Fruit fly (Drosophila melanogaster) whole organism, embryonic: ENCODE data around the gene DPCoAC.
A peak's percentile ranks its signal among the peaks of the same experiment; 100 is the strongest.

Experiments
- Atf-2 ChIP-seq: fragments of 200-800 bp; sonication (Bioruptor generic); optimal IDR thresholded peaks from 2 replicates; lab custom pipeline; 2016; ENCODE audit warnings: missing biosample characterization, missing genetic modification characterization
- B-H1 ChIP-seq: fragments of 200-800 bp; sonication (Bioruptor generic); IDR thresholded peaks from 3 replicates; pipeline ENCODE4 v1.3.6; 2022; ENCODE audit warnings: missing biosample characterization, missing genetic modification characterization
- Bgb ChIP-seq: fragments of 200-800 bp; sonication (Bioruptor generic); IDR thresholded peaks from 2 replicates; pipeline ENCODE4 v1.3.6; 2022; ENCODE audit warnings: missing biosample characterization, missing genetic modification characterization; ENCODE audit not compliant: partially characterized antibody
- BtbVII ChIP-seq: fragments of 200-800 bp; sonication (Bioruptor generic); optimal IDR thresholded peaks from 3 replicates; lab custom pipeline; 2017; ENCODE audit warnings: missing biosample characterization, mild to moderate bottlenecking, missing genetic modification characterization
- CG10267 ChIP-seq: fragments of 200-800 bp; sonication (Bioruptor generic); optimal IDR thresholded peaks from 2 replicates; lab custom pipeline; 2018; ENCODE audit warnings: missing biosample characterization, mild to moderate bottlenecking, missing genetic modification characterization, moderate library complexity
- CG10462 ChIP-seq: fragments of 200-800 bp; sonication (Bioruptor generic); optimal IDR thresholded peaks from 2 replicates; lab custom pipeline; 2016; ENCODE audit warnings: missing biosample characterization, missing genetic modification characterization
- CG10979 ChIP-seq: fragments of 200-800 bp; sonication (Bioruptor generic); optimal IDR thresholded peaks from 2 replicates; lab custom pipeline; 2018; ENCODE audit warnings: missing biosample characterization, mild to moderate bottlenecking, missing genetic modification characterization, moderate library complexity
- CG13287 ChIP-seq: fragments of 200-800 bp; sonication (Bioruptor generic); IDR thresholded peaks from 2 replicates; pipeline ENCODE4 v1.3.6; 2022; ENCODE audit warnings: missing biosample characterization, missing genetic modification characterization; ENCODE audit not compliant: partially characterized antibody
- CG13424 ChIP-seq: fragments of 200-800 bp; sonication (Bioruptor generic); optimal IDR thresholded peaks from 2 replicates; lab custom pipeline; 2019; ENCODE audit warnings: missing biosample characterization, mild to moderate bottlenecking, missing genetic modification characterization, moderate library complexity
- CG14860 ChIP-seq: fragments of 200-800 bp; sonication (Bioruptor generic); IDR thresholded peaks from 3 replicates; pipeline ENCODE4 v1.3.6; 2022; ENCODE audit warnings: missing biosample characterization, missing genetic modification characterization; ENCODE audit not compliant: partially characterized antibody
- CG15514 ChIP-seq: fragments of 200-800 bp; sonication (Bioruptor generic); optimal IDR thresholded peaks from 3 replicates; lab custom pipeline; 2017; ENCODE audit warnings: missing biosample characterization, missing genetic modification characterization, mild to moderate bottlenecking, moderate library complexity, missing genetic modification reagents
- CG17359 ChIP-seq: fragments of 200-800 bp; sonication (Bioruptor generic); optimal IDR thresholded peaks from 3 replicates; lab custom pipeline; 2018; ENCODE audit warnings: missing biosample characterization, mild to moderate bottlenecking, missing genetic modification characterization, moderate library complexity
- CG18476 ChIP-seq: fragments of 200-800 bp; sonication (Bioruptor generic); optimal IDR thresholded peaks from 2 replicates; lab custom pipeline; 2016; ENCODE audit warnings: missing biosample characterization, mild to moderate bottlenecking, missing genetic modification characterization
- CG2116 ChIP-seq: fragments of 200-800 bp; sonication (Bioruptor generic); optimal IDR thresholded peaks from 3 replicates; lab custom pipeline; 2018; ENCODE audit warnings: missing biosample characterization, mild to moderate bottlenecking, missing genetic modification characterization
- CG2202 ChIP-seq: fragments of 200-800 bp; sonication (Bioruptor generic); optimal IDR thresholded peaks from 2 replicates; lab custom pipeline; 2018; ENCODE audit warnings: missing biosample characterization, mild to moderate bottlenecking, missing genetic modification characterization
- CG34224 ChIP-seq: fragments of 200-800 bp; sonication (Bioruptor generic); IDR thresholded peaks from 3 replicates; pipeline ENCODE4 v1.3.6; 2022; ENCODE audit warnings: missing biosample characterization, missing genetic modification characterization; ENCODE audit not compliant: partially characterized antibody
- CG34376 ChIP-seq: fragments of 200-800 bp; sonication (Bioruptor generic); optimal IDR thresholded peaks from 2 replicates; lab custom pipeline; 2018; ENCODE audit warnings: missing biosample characterization, mild to moderate bottlenecking, missing genetic modification characterization
- CG6765 ChIP-seq: fragments of 200-800 bp; sonication (Bioruptor generic); optimal IDR thresholded peaks from 3 replicates; lab custom pipeline; 2017; ENCODE audit warnings: missing biosample characterization, mild to moderate bottlenecking, missing genetic modification characterization
- CG7987 ChIP-seq: fragments of 200-800 bp; sonication (Bioruptor generic); optimal IDR thresholded peaks from 2 replicates; lab custom pipeline; 2018; ENCODE audit warnings: missing biosample characterization, mild to moderate bottlenecking, missing genetic modification characterization, moderate library complexity
- Camta ChIP-seq: fragments of 200-800 bp; sonication (Bioruptor generic); optimal IDR thresholded peaks from 2 replicates; lab custom pipeline; 2016; ENCODE audit warnings: missing biosample characterization, missing genetic modification characterization
- Deaf1 ChIP-seq: fragments of 200-800 bp; optimal IDR thresholded peaks from 3 replicates; lab custom pipeline; 2019; ENCODE audit warnings: missing biosample characterization, mild to moderate bottlenecking, missing genetic modification characterization, moderate library complexity
- Dek ChIP-seq: fragments of 200-800 bp; sonication (Bioruptor generic); optimal IDR thresholded peaks from 3 replicates; lab custom pipeline; 2019; ENCODE audit warnings: missing biosample characterization, mild to moderate bottlenecking, missing genetic modification characterization, moderate library complexity
- Gsc ChIP-seq: fragments of 200-800 bp; sonication (Bioruptor generic); IDR thresholded peaks from 2 replicates; pipeline ENCODE4 v1.3.6; 2022; ENCODE audit warnings: missing biosample characterization, missing genetic modification characterization
- Hey ChIP-seq: fragments of 200-800 bp; sonication (Bioruptor generic); optimal IDR thresholded peaks from 3 replicates; lab custom pipeline; 2018; ENCODE audit warnings: missing biosample characterization, mild to moderate bottlenecking, missing genetic modification characterization
- HmgZ ChIP-seq: fragments of 200-800 bp; sonication (Bioruptor generic); optimal IDR thresholded peaks from 2 replicates; lab custom pipeline; 2018; ENCODE audit warnings: missing biosample characterization, mild to moderate bottlenecking, missing genetic modification characterization
- Kr ChIP-seq: fragments of 200-800 bp; sonication (Bioruptor generic); optimal IDR thresholded peaks from 2 replicates; lab custom pipeline; 2017; ENCODE audit warnings: missing biosample characterization, mild to moderate bottlenecking, missing genetic modification characterization
- Mrtf ChIP-seq: fragments of 200-800 bp; sonication (Bioruptor generic); IDR thresholded peaks from 3 replicates; pipeline ENCODE4 v1.3.6; 2022; ENCODE audit warnings: missing biosample characterization, missing genetic modification characterization
- Ptx1 ChIP-seq: fragments of 200-800 bp; sonication (Bioruptor generic); IDR thresholded peaks from 2 replicates; pipeline ENCODE4 v1.3.6; 2022; ENCODE audit warnings: missing biosample characterization, missing genetic modification characterization
- Rx ChIP-seq: fragments of 200-800 bp; sonication (Bioruptor generic); IDR thresholded peaks from 2 replicates; pipeline ENCODE4 v1.3.6; 2022; ENCODE audit warnings: missing biosample characterization, missing genetic modification characterization
- YL-1 ChIP-seq: fragments of 200-800 bp; sonication (Bioruptor generic); optimal IDR thresholded peaks from 3 replicates; lab custom pipeline; 2017; ENCODE audit warnings: missing biosample characterization, mild to moderate bottlenecking, missing genetic modification characterization
- ase ChIP-seq: fragments of 200-800 bp; sonication (Bioruptor generic); IDR thresholded peaks from 3 replicates; pipeline ENCODE4 v1.3.6; 2022; ENCODE audit warnings: missing biosample characterization, missing genetic modification characterization
- bbx ChIP-seq: fragments of 200-800 bp; sonication (Bioruptor generic); IDR thresholded peaks from 2 replicates; pipeline ENCODE4 v1.3.6; 2022; ENCODE audit warnings: missing biosample characterization, missing genetic modification characterization; ENCODE audit not compliant: partially characterized antibody
- btn ChIP-seq: fragments of 200-800 bp; sonication (Bioruptor generic); optimal IDR thresholded peaks from 2 replicates; lab custom pipeline; 2016; ENCODE audit warnings: missing biosample characterization, missing genetic modification characterization
- chn ChIP-seq: fragments of 200-800 bp; sonication (Bioruptor generic); optimal IDR thresholded peaks from 2 replicates; lab custom pipeline; 2016; ENCODE audit warnings: missing biosample characterization, missing genetic modification characterization
- crc ChIP-seq: fragments of 200-800 bp; sonication (Bioruptor generic); optimal IDR thresholded peaks from 2 replicates; lab custom pipeline; 2016; ENCODE audit warnings: missing biosample characterization, missing genetic modification characterization
- crp ChIP-seq, 2 experiments: fragments of 200-800 bp; sonication (Bioruptor generic); optimal IDR thresholded peaks; 2 replicates in 1 of 2; 3 replicates in 1 of 2; lab custom pipeline; 2017; ENCODE audit warnings: missing biosample characterization in 2 of 2, missing genetic modification characterization in 2 of 2, mild to moderate bottlenecking in 1 of 2, moderate library complexity in 1 of 2
- dpn ChIP-seq, 2 experiments: fragments of 200-800 bp; sonication (Bioruptor generic); optimal IDR thresholded peaks; 3 replicates each; lab custom pipeline; 2016; ENCODE audit warnings: missing biosample characterization in 2 of 2, missing genetic modification characterization in 2 of 2
- dysf ChIP-seq: fragments of 200-800 bp; sonication (Bioruptor generic); IDR thresholded peaks from 3 replicates; pipeline ENCODE4 v1.3.6; 2022; ENCODE audit warnings: missing biosample characterization, missing genetic modification characterization
- ewg ChIP-seq: fragments of 200-800 bp; sonication (Bioruptor generic); optimal IDR thresholded peaks from 3 replicates; lab custom pipeline; 2017; ENCODE audit warnings: mild to moderate bottlenecking, missing biosample characterization, missing genetic modification reagents, missing genetic modification characterization
- gem ChIP-seq: fragments of 200-800 bp; sonication (Bioruptor generic); optimal IDR thresholded peaks from 2 replicates; lab custom pipeline; 2019; ENCODE audit warnings: missing biosample characterization, mild to moderate bottlenecking, missing genetic modification characterization, moderate library complexity
- gsb-n ChIP-seq: fragments of 200-800 bp; sonication (Bioruptor generic); optimal IDR thresholded peaks from 3 replicates; lab custom pipeline; 2018; ENCODE audit warnings: missing biosample characterization, mild to moderate bottlenecking, missing genetic modification characterization
- kay ChIP-seq: fragments of 200-800 bp; sonication (Bioruptor generic); optimal IDR thresholded peaks from 2 replicates; lab custom pipeline; 2016; ENCODE audit warnings: missing biosample characterization, missing genetic modification characterization
- lab ChIP-seq: fragments of 200-800 bp; sonication (Bioruptor generic); optimal IDR thresholded peaks from 3 replicates; lab custom pipeline; 2017; ENCODE audit warnings: missing biosample characterization, missing genetic modification characterization, mild to moderate bottlenecking, moderate library complexity, missing genetic modification reagents
- lilli ChIP-seq: fragments of 200-800 bp; sonication (Bioruptor generic); optimal IDR thresholded peaks from 3 replicates; lab custom pipeline; 2016; ENCODE audit warnings: missing biosample characterization, missing genetic modification characterization
- pita ChIP-seq: fragments of 200-800 bp; sonication (Bioruptor generic); optimal IDR thresholded peaks from 2 replicates; lab custom pipeline; 2017; ENCODE audit warnings: missing biosample characterization, mild to moderate bottlenecking, missing genetic modification characterization
- pnt ChIP-seq: fragments of 200-800 bp; sonication (Bioruptor generic); optimal IDR thresholded peaks from 3 replicates; lab custom pipeline; 2016; ENCODE audit warnings: missing biosample characterization, missing genetic modification characterization
- sd ChIP-seq: fragments of 200-800 bp; sonication (Bioruptor generic); optimal IDR thresholded peaks from 3 replicates; lab custom pipeline; 2018; ENCODE audit warnings: missing biosample characterization, mild to moderate bottlenecking, missing genetic modification characterization, moderate library complexity
- sna ChIP-seq: fragments of 200-800 bp; sonication (Bioruptor generic); IDR thresholded peaks from 2 replicates; pipeline ENCODE4 v1.3.6; 2022; ENCODE audit warnings: missing biosample characterization, missing genetic modification characterization; ENCODE audit not compliant: partially characterized antibody
- so ChIP-seq: fragments of 200-800 bp; sonication (Bioruptor generic); IDR thresholded peaks from 3 replicates; pipeline ENCODE4 v1.3.6; 2022; ENCODE audit warnings: missing biosample characterization, missing genetic modification characterization

The DPCoAC gene

dm6 chr3R:20560019-20560667 is 2.7 kb upstream of the DPCoAC start, which contains the start of gene CG15922 (continued):
- no peak for TF ChIP-seq BtbVII
- TF ChIP-seq sna (GFP tag; lab: Robert Waterston, UW): no peak
- no peak for TF ChIP-seq Hey (tag; lab: Kevin White, UChicago)
- TF ChIP-seq CG34376 (GFP tag; lab: Kevin White, UChicago): peak; percentile 57
- TF ChIP-seq CG13287 (GFP tag; lab: Robert Waterston, UW): no peak
- peak; percentile 5 for TF ChIP-seq lab
- peak; percentile 1 for TF ChIP-seq CG10267
- no peak for TF ChIP-seq btn
- TF ChIP-seq Mrtf (GFP tag; lab: Robert Waterston, UW): no peak
- TF ChIP-seq Camta (GFP tag; lab: Kevin White, UChicago): no peak
- TF ChIP-seq YL-1 (GFP tag; lab: Kevin White, UChicago): peak; percentile 8
- TF ChIP-seq kay (GFP tag; lab: Kevin White, UChicago): no peak
- no peak for TF ChIP-seq Rx
- no peak for TF ChIP-seq Gsc (GFP tag; lab: Robert Waterston, UW)
- no peak for TF ChIP-seq Kr
- peak; percentile 0 for TF ChIP-seq CG2116 (GFP tag; lab: Kevin White, UChicago)
- no peak for TF ChIP-seq pnt
- TF ChIP-seq CG34224: peak; percentile 31; the same call in 1 of the 3 replicates
- TF ChIP-seq gsb-n (tag; lab: Kevin White, UChicago): no peak
- TF ChIP-seq sd: peak; percentile 45
- no peak for TF ChIP-seq Ptx1 (GFP tag; lab: Robert Waterston, UW)
- no peak for TF ChIP-seq pita
- TF ChIP-seq crc (GFP tag; lab: Kevin White, UChicago): no peak
- TF ChIP-seq dpn (GFP tag; optimal IDR thresholded peaks at IDR 0.05; lab: Kevin White, UChicago): peak; percentile 17 to 27
- TF ChIP-seq CG6765 (GFP tag; lab: Kevin White, UChicago): no peak
- TF ChIP-seq ewg (GFP tag; lab: Kevin White, UChicago): no peak
- peak; percentile 11; the same call in 1 of the 2 replicates for TF ChIP-seq Bgb (GFP tag; lab: Robert Waterston, UW)
- no peak for TF ChIP-seq so (GFP tag; lab: Robert Waterston, UW)
- peak; percentile 33 for TF ChIP-seq CG13424 (tag; lab: Kevin White, UChicago)
- TF ChIP-seq HmgZ (tag; lab: Kevin White, UChicago): no peak
- no peak for TF ChIP-seq CG2202
- TF ChIP-seq CG10979 (tag; lab: Kevin White, UChicago): no peak
- peak; percentile 14; the same call in 1 of the 3 replicates for TF ChIP-seq B-H1 (GFP tag; lab: Robert Waterston, UW)
- no peak for TF ChIP-seq dysf (GFP tag; lab: Robert Waterston, UW)
- peak; percentile 44 for TF ChIP-seq lilli (GFP tag; lab: Kevin White, UChicago)
- no peak for TF ChIP-seq Atf-2
- no peak for TF ChIP-seq ase
- no peak for TF ChIP-seq CG15514 (GFP tag; lab: Kevin White, UChicago)
- no peak for TF ChIP-seq bbx (GFP tag; lab: Robert Waterston, UW)
- TF ChIP-seq chn (GFP tag; lab: Kevin White, UChicago): no peak
- TF ChIP-seq CG18476 (GFP tag; lab: Kevin White, UChicago): no peak
- no peak for TF ChIP-seq CG14860
- TF ChIP-seq Deaf1 (tag; lab: Kevin White, UChicago): no peak
- no peak for TF ChIP-seq CG10462 (GFP tag; lab: Kevin White, UChicago)
- peak; percentile 35 for TF ChIP-seq gem (tag; lab: Kevin White, UChicago)
- no peak for TF ChIP-seq Dek (tag; lab: Kevin White, UChicago)
- TF ChIP-seq CG7987 (GFP tag; lab: Kevin White, UChicago): no peak
- peak; percentile 13 for TF ChIP-seq CG17359 (tag; lab: Kevin White, UChicago)
- TF ChIP-seq crp (GFP tag; optimal IDR thresholded peaks at IDR 0.05; lab: Kevin White, UChicago): no peak
